Worm (Caenorhabditis elegans) whole organism, L3 larva: ENCODE data around the gene obr-2.

Source experiments
- R02D3.7 ChIP-seq: fragments of 150-350 bp; optimal IDR thresholded peaks from 2 replicates; lab custom pipeline; 2014; ENCODE audit warnings: missing biosample characterization, missing genetic modification characterization
- ceh-16 ChIP-seq: sonication (generic microtip); optimal IDR thresholded peaks from 2 replicates; lab custom pipeline; 2017; ENCODE audit warnings: missing biosample characterization, missing genetic modification characterization
- fos-1 ChIP-seq: fragments of 150-350 bp; optimal IDR thresholded peaks from 2 replicates; lab custom pipeline; 2014; ENCODE audit warnings: missing biosample characterization, missing genetic modification characterization
- nhr-25 ChIP-seq: sonication (generic microtip); optimal IDR thresholded peaks from 2 replicates; lab custom pipeline; 2017; ENCODE audit warnings: missing biosample characterization, missing genetic modification characterization
- nhr-76 ChIP-seq: fragments of 150-350 bp; sonication (generic microtip); optimal IDR thresholded peaks from 5 replicates; lab custom pipeline; 2014; ENCODE audit warnings: missing biosample characterization, missing genetic modification characterization
- snpc-4 ChIP-seq: fragments of 150-350 bp; optimal IDR thresholded peaks from 2 replicates; lab custom pipeline; 2014; ENCODE audit warnings: missing biosample characterization, missing genetic modification characterization
- unc-62 ChIP-seq: fragments of 150-350 bp; sonication (generic microtip); optimal IDR thresholded peaks from 4 replicates; lab custom pipeline; 2014; ENCODE audit warnings: missing biosample characterization, missing genetic modification reagents, missing genetic modification characterization

DNA sequence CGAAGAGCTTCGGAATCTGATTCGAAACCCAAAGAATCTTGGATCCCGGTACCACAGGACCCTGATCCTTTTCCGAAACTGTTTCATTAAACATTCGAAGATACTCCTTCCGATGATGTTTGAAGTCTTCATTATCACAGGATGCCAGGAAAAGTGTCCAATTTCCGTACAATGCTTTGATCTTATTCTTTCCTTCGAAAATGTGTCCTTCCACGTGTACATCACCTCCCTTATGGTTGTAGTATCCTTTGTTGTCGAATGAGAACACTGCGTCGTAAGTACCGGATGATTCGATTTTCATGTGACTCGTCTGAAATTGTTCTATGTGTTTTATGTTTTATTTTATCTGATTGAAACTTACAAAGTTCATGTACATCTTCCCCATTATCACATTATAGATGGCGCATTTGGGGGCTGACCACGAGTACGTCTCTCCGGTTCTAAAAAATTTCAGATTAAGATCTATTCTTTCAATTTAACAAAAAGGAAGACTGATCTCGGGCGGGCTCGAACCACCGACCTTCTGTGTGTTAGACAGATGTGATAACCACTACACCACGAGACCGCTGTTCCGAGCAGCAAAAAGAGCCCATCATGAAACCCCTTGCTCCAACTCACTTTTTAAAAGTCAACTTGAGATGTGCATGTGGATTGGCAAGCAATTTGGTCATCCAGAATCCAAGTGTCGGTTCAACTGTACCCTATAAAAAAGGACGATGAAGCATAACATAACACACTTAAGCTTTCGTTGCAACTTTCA is 1.3 kb downstream of the obr-2 start:
- no peak for TF ChIP-seq ceh-16 (tag; lab: Kevin White, UChicago)
- TF ChIP-seq fos-1, result no peak
- TF ChIP-seq nhr-25 (tag; lab: Kevin White, UChicago), result no peak
- no peak for TF ChIP-seq nhr-76 (tag; lab: Kevin White, UChicago)
- no peak for TF ChIP-seq unc-62 (GFP tag; lab: Kevin White, UChicago)
- TF ChIP-seq snpc-4 (tag; lab: Kevin White, UChicago), result no peak
- TF ChIP-seq R02D3.7 (tag; lab: Kevin White, UChicago), result no peak
